Fruit fly (Drosophila melanogaster): ENCODE data around the gene CG18641.

The CG18641 gene

dm6 chr2L:2415109-2415508 is at the start of gene CG18641:
CG18641 (minus strand) TSS chr2L:2415322.
- TF ChIP-seq CG11247 (GFP tag; IDR thresholded peaks at IDR 0.05) (peak; percentile 53), CG10209 (GFP tag; optimal IDR thresholded peaks at IDR 0.05) (no peak), CG12071 (GFP tag; optimal IDR thresholded peaks at IDR 0.05) (no peak), Lpt (GFP tag; optimal IDR thresholded peaks at IDR 0.05) (no peak), CG10959 (GFP tag; IDR thresholded peaks at IDR 0.05) (no peak), Nf-YC (tag; optimal IDR thresholded peaks at IDR 0.05) (no peak), ci (GFP tag; IDR thresholded peaks at IDR 0.05) (0 out of 3 replicates have a peak, but pooled peaks have one; percentile 12), knrl (GFP tag; IDR thresholded peaks at IDR 0.05; ENCODE audit: partially characterized antibody) (0 out of 3 replicates have a peak, but pooled peaks have one; percentile 14), her (GFP tag; optimal IDR thresholded peaks at IDR 0.05) (no peak), onecut (GFP tag; IDR thresholded peaks at IDR 0.05) (no peak), PHDP (tag; optimal IDR thresholded peaks at IDR 0.05) (no peak), CG11696 (GFP tag; IDR thresholded peaks at IDR 0.05) (no peak), Jarid2 (GFP tag; optimal IDR thresholded peaks at IDR 0.05) (peak; percentile 53), CG10321 (GFP tag; IDR thresholded peaks at IDR 0.05) (no peak), unc-4 (GFP tag; IDR thresholded peaks at IDR 0.05; ENCODE audit: partially characterized antibody) (0 out of 2 replicates have a peak, but pooled peaks have one; percentile 16), lov (optimal IDR thresholded peaks at IDR 0.05) (no peak), lov (GFP tag; IDR thresholded peaks at IDR 0.05) (0 out of 3 replicates have a peak, but pooled peaks have one; percentile 12), Deaf1 (tag; optimal IDR thresholded peaks at IDR 0.05) (peak; percentile 86), ind (GFP tag; optimal IDR thresholded peaks at IDR 0.05) (no peak), Med (GFP tag) (peak; percentile 68), CG12104 (GFP tag; optimal IDR thresholded peaks at IDR 0.05) (no peak), eve (GFP tag; optimal IDR thresholded peaks at IDR 0.05) (no peak), CG16815 (GFP tag; optimal IDR thresholded peaks at IDR 0.05) (no peak), maf-S (GFP tag; optimal IDR thresholded peaks at IDR 0.05) (no peak), ERR (GFP tag; optimal IDR thresholded peaks at IDR 0.05) (no peak), Hey (tag; optimal IDR thresholded peaks at IDR 0.05) (no peak), gcm (GFP tag; optimal IDR thresholded peaks at IDR 0.05) (no peak), Poxn (GFP tag; IDR thresholded peaks at IDR 0.05) (no peak), stwl (tag; optimal IDR thresholded peaks at IDR 0.05) (no peak), trem (tag; optimal IDR thresholded peaks at IDR 0.05) (no peak), fd64A (GFP tag; optimal IDR thresholded peaks at IDR 0.05) (no peak), wdn (GFP tag; IDR thresholded peaks at IDR 0.05) (no peak), Mad (GFP tag; optimal IDR thresholded peaks at IDR 0.05) (no peak), Mes4 (GFP tag; optimal IDR thresholded peaks at IDR 0.05) (no peak), CG14014 (GFP tag; IDR thresholded peaks at IDR 0.05) (no peak), sr (GFP tag; IDR thresholded peaks at IDR 0.05) (0 out of 3 replicates have a peak, but pooled peaks have one; percentile 11), chinmo (GFP tag; IDR thresholded peaks at IDR 0.05; ENCODE audit: partially characterized antibody) (0 out of 4 replicates have a peak, but pooled peaks have one; percentile 25), CG12769 (tag; optimal IDR thresholded peaks at IDR 0.05) (peak; percentile 6), Sox100B (GFP tag; optimal IDR thresholded peaks at IDR 0.05) (no peak), sd (tag; optimal IDR thresholded peaks at IDR 0.05) (peak; percentile 15), CG13287 (GFP tag; IDR thresholded peaks at IDR 0.05; ENCODE audit: partially characterized antibody) (peak; percentile 10; the same call in 1 of the 2 replicates), CG15269 (tag; optimal IDR thresholded peaks at IDR 0.05) (no peak), odd (GFP tag; optimal IDR thresholded peaks at IDR 0.05) (no peak), Hr39 (optimal IDR thresholded peaks at IDR 0.05) (no peak)

Measured in whole organism, embryonic.